Worm (Caenorhabditis elegans) whole organism, midembryonic: Measurements from ENCODE around the gene srx-82.

Experiments
- T22C8.4 ChIP-seq: fragments of 200-800 bp; sonication (Bioruptor generic); IDR thresholded peaks from 2 replicates; pipeline ENCODE4 v1.3.6; 2022; ENCODE audit warnings: missing genetic modification characterization, missing compliant biosample characterization
- cog-1 ChIP-seq: sonication (generic microtip); optimal IDR thresholded peaks from 2 replicates; lab custom pipeline; 2016; ENCODE audit warnings: missing genetic modification characterization, missing compliant biosample characterization
- flt-1 ChIP-seq: fragments of 200-800 bp; sonication (Bioruptor generic); IDR thresholded peaks from 2 replicates; pipeline ENCODE4 v1.3.6; 2022; ENCODE audit warnings: missing genetic modification characterization, missing compliant biosample characterization
- klf-2 ChIP-seq: fragments of 200-800 bp; sonication (Bioruptor generic); conservative IDR thresholded peaks from 2 replicates; pipeline ENCODE4 v1.3.6; 2022; ENCODE audit warnings: missing genetic modification reagents, missing genetic modification characterization, missing compliant biosample characterization
- med-1 ChIP-seq: sonication (generic microtip); optimal IDR thresholded peaks from 2 replicates; lab custom pipeline; 2017; ENCODE audit warnings: missing genetic modification characterization, mild to moderate bottlenecking, missing compliant biosample characterization, antibody characterized with exemption, missing genetic modification reagents; ENCODE audit not compliant: insufficient read depth
- ref-1 ChIP-seq: fragments of 200-800 bp; sonication (Bioruptor generic); conservative IDR thresholded peaks from 2 replicates; pipeline ENCODE4 v1.3.6; 2022; ENCODE audit warnings: missing genetic modification reagents, missing genetic modification characterization, missing compliant biosample characterization
- tab-1 ChIP-seq: fragments of 200-800 bp; sonication (Bioruptor generic); IDR thresholded peaks from 2 replicates; pipeline ENCODE4 v1.3.6; 2022; ENCODE audit warnings: missing genetic modification characterization, missing compliant biosample characterization
- ztf-29 ChIP-seq: fragments of 200-800 bp; sonication (Bioruptor generic); IDR thresholded peaks from 2 replicates; pipeline ENCODE4 v1.3.6; 2022; ENCODE audit warnings: missing genetic modification reagents, missing genetic modification characterization, missing compliant biosample characterization

- no peak for TF ChIP-seq cog-1 (tag; lab: Kevin White, UChicago)
- no peak for TF ChIP-seq T22C8.4 (GFP tag; lab: Robert Waterston, UW)
- TF ChIP-seq med-1 (GFP tag; lab: Kevin White, UChicago), result no peak
- TF ChIP-seq tab-1 (GFP tag; lab: Robert Waterston, UW), result no peak
- TF ChIP-seq klf-2 (GFP tag; lab: Robert Waterston, UW), result no peak
- no peak for TF ChIP-seq flt-1
- TF ChIP-seq ref-1 (GFP tag; lab: Robert Waterston, UW), result no peak
- TF ChIP-seq ztf-29 (GFP tag; lab: Robert Waterston, UW), result no peak
Measured at ce11 chrV:11621276-11621675, 31.7 kb downstream of the srx-82 start.
